Worm (Caenorhabditis elegans): ENCODE data around the gene skr-4.

- TF ChIP-seq pha-4 (tag; optimal IDR thresholded peaks at IDR 0.05) = no peak
- no peak for TF ChIP-seq madf-2 (tag; optimal IDR thresholded peaks at IDR 0.05)
- TF ChIP-seq hlh-6 (tag; optimal IDR thresholded peaks at IDR 0.05) = no peak
These were observed 22.2 kb upstream of the skr-4 start for ce11 chrV:19901826-19902225.
